Fruit fly (Drosophila melanogaster): ENCODE measurements around the gene CG31142.

CG31142 gene

dm6 chr3R:23921701-23922501 is 7.1 kb upstream of the CG31142 start (continued):
- TF ChIP-seq odd (GFP tag; optimal IDR thresholded peaks at IDR 0.05): no peak
- TF ChIP-seq CG4730 (GFP tag; IDR thresholded peaks at IDR 0.05): peak; percentile 48; the same call in 1 of the 2 replicates
- peak; percentile 34 for TF ChIP-seq zf30C (GFP tag; optimal IDR thresholded peaks at IDR 0.05)
- peak; percentile 56 for TF ChIP-seq Kr (GFP tag; optimal IDR thresholded peaks at IDR 0.05)
- TF ChIP-seq Atf6 (GFP tag; IDR thresholded peaks at IDR 0.05): peak; percentile 14; the same call in 1 of the 2 replicates
- no peak for TF ChIP-seq Elba2 (GFP tag; optimal IDR thresholded peaks at IDR 0.05)
- TF ChIP-seq CG2120 (GFP tag; optimal IDR thresholded peaks at IDR 0.05): peak; percentile 5
- TF ChIP-seq HLH54F (GFP tag; optimal IDR thresholded peaks at IDR 0.05): peak; percentile 4
- TF ChIP-seq Camta (GFP tag; optimal IDR thresholded peaks at IDR 0.05): no peak
- no peak for TF ChIP-seq CG8478 (optimal IDR thresholded peaks at IDR 0.05)
- no peak for TF ChIP-seq gce (GFP tag; IDR thresholded peaks at IDR 0.05)
- TF ChIP-seq CG32532 (GFP tag; IDR thresholded peaks at IDR 0.05): peak; percentile 61; the same call in 1 of the 2 replicates
- TF ChIP-seq dmrt99B (tag; optimal IDR thresholded peaks at IDR 0.05): peak; percentile 68
- TF ChIP-seq Atf-2 (GFP tag; optimal IDR thresholded peaks at IDR 0.05): no peak
- 0 out of 3 replicates have a peak, but pooled peaks have one; percentile 27 for TF ChIP-seq ase (GFP tag; IDR thresholded peaks at IDR 0.05)
- no peak for TF ChIP-seq CG30020 (tag; optimal IDR thresholded peaks at IDR 0.05)
- peak; percentile 93 for TF ChIP-seq CG10543 (GFP tag; optimal IDR thresholded peaks at IDR 0.05)
- TF ChIP-seq tx (GFP tag; optimal IDR thresholded peaks at IDR 0.05): no peak
- TF ChIP-seq CG8944 (GFP tag; optimal IDR thresholded peaks at IDR 0.05): no peak
- TF ChIP-seq abd-A (tag; optimal IDR thresholded peaks at IDR 0.05): peak; percentile 83
- no peak for TF ChIP-seq Myb (GFP tag; optimal IDR thresholded peaks at IDR 0.05)
- no peak for TF ChIP-seq Mrtf (GFP tag; IDR thresholded peaks at IDR 0.05)
- peak in 1 of 3 experiments; percentile 4 for TF ChIP-seq lola (GFP tag; optimal IDR thresholded peaks at IDR 0.05)
- TF ChIP-seq Nf-YC (tag; optimal IDR thresholded peaks at IDR 0.05): peak; percentile 14
- peak; percentile 16 for TF ChIP-seq CG6854 (GFP tag; optimal IDR thresholded peaks at IDR 0.05)
- TF ChIP-seq wek (GFP tag; optimal IDR thresholded peaks at IDR 0.05): no peak
- peak; percentile 33 for TF ChIP-seq Fer1 (GFP tag; optimal IDR thresholded peaks at IDR 0.05)
- TF ChIP-seq br (optimal IDR thresholded peaks at IDR 0.05): no peak
- TF ChIP-seq ranshi (GFP tag; IDR thresholded peaks at IDR 0.05): peak; percentile 62; the same call in 1 of the 2 replicates
- TF ChIP-seq CkIIα-i1 (GFP tag; IDR thresholded peaks at IDR 0.05): no peak
- TF ChIP-seq CG4404 (GFP tag; IDR thresholded peaks at IDR 0.05): no peak
- peak; percentile 53 for TF ChIP-seq HLHmδ (GFP tag; optimal IDR thresholded peaks at IDR 0.05)
- peak; percentile 60 for TF ChIP-seq CG2678 (tag; optimal IDR thresholded peaks at IDR 0.05)
- TF ChIP-seq CG2129 (GFP tag; IDR thresholded peaks at IDR 0.05; ENCODE audit: partially characterized antibody): no peak
- TF ChIP-seq CG14441 (GFP tag; IDR thresholded peaks at IDR 0.05): peak; percentile 63; the same call in 1 of the 2 replicates
- TF ChIP-seq vvl (GFP tag; IDR thresholded peaks at IDR 0.05): peak; percentile 71
- TF ChIP-seq tup (GFP tag; optimal IDR thresholded peaks at IDR 0.05): peak; percentile 12
- peak; percentile 5 for TF ChIP-seq Meics (GFP tag; optimal IDR thresholded peaks at IDR 0.05)
- peak; percentile 46 for TF ChIP-seq ind (GFP tag; optimal IDR thresholded peaks at IDR 0.05)
- TF ChIP-seq Gsc (GFP tag; IDR thresholded peaks at IDR 0.05): no peak
- no peak for TF ChIP-seq CG4820 (GFP tag; optimal IDR thresholded peaks at IDR 0.05)
- no peak for TF ChIP-seq CG9609 (GFP tag; optimal IDR thresholded peaks at IDR 0.05)
- no peak for TF ChIP-seq hth (optimal IDR thresholded peaks at IDR 0.05)
- peak; percentile 53 for TF ChIP-seq HmgZ (tag; optimal IDR thresholded peaks at IDR 0.05)
- peak; percentile 79 for TF ChIP-seq sr (GFP tag; IDR thresholded peaks at IDR 0.05)
- TF ChIP-seq Ssrp (tag; optimal IDR thresholded peaks at IDR 0.05): peak; percentile 53
- no peak for TF ChIP-seq C15 (GFP tag; IDR thresholded peaks at IDR 0.05)
- peak; percentile 97; the same call in 3 of the 4 replicates for TF ChIP-seq chinmo (GFP tag; IDR thresholded peaks at IDR 0.05; ENCODE audit: partially characterized antibody)
- peak; percentile 74 for TF ChIP-seq stc (GFP tag; IDR thresholded peaks at IDR 0.05)
- no peak for TF ChIP-seq CG18764 (GFP tag; optimal IDR thresholded peaks at IDR 0.05)

Measured in whole organism, embryonic.